Worm (Caenorhabditis elegans) whole organism, L4 larva: ENCODE results near the gene wrt-1.

ENCODE experiments used
- T20F7.1 ChIP-seq: fragments of 200-800 bp; sonication (Bioruptor generic); optimal IDR thresholded peaks from 2 replicates; lab custom pipeline; 2018; ENCODE audit warnings: mild to moderate bottlenecking, missing genetic modification characterization, missing compliant biosample characterization
- T26A8.4 ChIP-seq: fragments of 200-800 bp; sonication (Bioruptor generic); IDR thresholded peaks from 2 replicates; pipeline ENCODE4 v1.3.6; 2022; ENCODE audit warnings: missing genetic modification characterization, missing compliant biosample characterization
- Y105C5A.15 ChIP-seq: fragments of 200-800 bp; sonication (Bioruptor generic); IDR thresholded peaks from 2 replicates; pipeline ENCODE4 v1.3.6; 2022; ENCODE audit warnings: missing genetic modification characterization, missing compliant biosample characterization
- Y48G9A.11 ChIP-seq: fragments of 200-800 bp; sonication (Bioruptor generic); IDR thresholded peaks from 2 replicates; pipeline ENCODE4 v1.3.6; 2022; ENCODE audit warnings: missing genetic modification reagents, missing genetic modification characterization, missing compliant biosample characterization
- Y75B8A.6 ChIP-seq: fragments of 200-800 bp; sonication (Bioruptor generic); IDR thresholded peaks from 2 replicates; pipeline ENCODE4 v1.3.6; 2022; ENCODE audit warnings: missing genetic modification reagents, missing genetic modification characterization, missing compliant biosample characterization
- aha-1 ChIP-seq: fragments of 150-350 bp; peaks from one replicate; lab custom pipeline; 2014; ENCODE audit warnings: missing biosample characterization, missing genetic modification characterization
- aly-2 ChIP-seq: sonication (generic microtip); optimal IDR thresholded peaks from 2 replicates; lab custom pipeline; 2018; ENCODE audit warnings: missing biosample characterization, missing genetic modification characterization
- arid-1 ChIP-seq: fragments of 200-800 bp; sonication (Bioruptor generic); conservative IDR thresholded peaks from 2 replicates; pipeline ENCODE4 v1.3.6; 2022; ENCODE audit warnings: missing genetic modification reagents, missing genetic modification characterization, missing compliant biosample characterization
- ceh-20 ChIP-seq: fragments of 200-800 bp; sonication (Bioruptor generic); IDR thresholded peaks from 2 replicates; pipeline ENCODE4 v1.3.6; 2022; ENCODE audit warnings: missing genetic modification reagents, missing genetic modification characterization, missing compliant biosample characterization
- ces-1 ChIP-seq: fragments of 150-350 bp; sonication (generic microtip); optimal IDR thresholded peaks from 4 replicates; lab custom pipeline; 2014; ENCODE audit warnings: missing biosample characterization, missing genetic modification reagents, missing genetic modification characterization
- cey-2 ChIP-seq: sonication (generic microtip); optimal IDR thresholded peaks from 3 replicates; lab custom pipeline; 2017; ENCODE audit warnings: missing genetic modification characterization, mild to moderate bottlenecking, missing compliant biosample characterization, antibody characterized with exemption, borderline replicate concordance; ENCODE audit not compliant: insufficient read depth
- daf-16 ChIP-seq, 3 experiments: sonication (generic microtip); optimal IDR thresholded peaks; 2 replicates each; lab custom pipeline; 2016 to 2017; ENCODE audit warnings: missing genetic modification characterization in 3 of 3, missing genetic modification reagents in 3 of 3, mild to moderate bottlenecking in 2 of 3, missing compliant biosample characterization in 2 of 3, missing biosample characterization in 1 of 3, moderate library complexity in 1 of 3
- daf-8 ChIP-seq: fragments of 200-800 bp; sonication (Bioruptor generic); IDR thresholded peaks from 2 replicates; pipeline ENCODE4 v1.3.6; 2022; ENCODE audit warnings: missing genetic modification characterization, missing compliant biosample characterization
- dmd-6 ChIP-seq: fragments of 200-800 bp; sonication (Bioruptor generic); IDR thresholded peaks from 2 replicates; pipeline ENCODE4 v1.3.6; 2022; ENCODE audit warnings: missing genetic modification reagents, missing genetic modification characterization, missing compliant biosample characterization
- dpl-1 ChIP-seq: fragments of 150-350 bp; optimal IDR thresholded peaks from 2 replicates; lab custom pipeline; 2014; ENCODE audit warnings: missing biosample characterization, missing genetic modification reagents, missing genetic modification characterization
- duxl-1 ChIP-seq: sonication (generic microtip); optimal IDR thresholded peaks from 2 replicates; lab custom pipeline; 2016; ENCODE audit warnings: mild to moderate bottlenecking, missing genetic modification characterization, moderate library complexity, missing compliant biosample characterization; ENCODE audit not compliant: poor library complexity
- dve-1 ChIP-seq: sonication (generic microtip); optimal IDR thresholded peaks from 2 replicates; lab custom pipeline; 2017; ENCODE audit warnings: antibody characterized with exemption, mild to moderate bottlenecking, missing genetic modification characterization, missing compliant biosample characterization; ENCODE audit not compliant: insufficient read depth
- egl-43 ChIP-seq: fragments of 200-800 bp; sonication (Bioruptor generic); IDR thresholded peaks from 2 replicates; pipeline ENCODE4 v1.3.6; 2022; ENCODE audit warnings: missing genetic modification reagents, missing genetic modification characterization, missing compliant biosample characterization
- gei-8 ChIP-seq: fragments of 200-800 bp; sonication (Bioruptor generic); optimal IDR thresholded peaks from 2 replicates; lab custom pipeline; 2018; ENCODE audit warnings: mild to moderate bottlenecking, missing genetic modification characterization, missing compliant biosample characterization
- hlh-11 ChIP-seq: fragments of 200-800 bp; sonication (Bioruptor generic); optimal IDR thresholded peaks from 2 replicates; lab custom pipeline; 2018; ENCODE audit warnings: mild to moderate bottlenecking, missing genetic modification characterization, missing compliant biosample characterization
- hlh-30 ChIP-seq: sonication (generic microtip); optimal IDR thresholded peaks from 2 replicates; lab custom pipeline; 2017; ENCODE audit warnings: antibody characterized with exemption, mild to moderate bottlenecking, missing genetic modification characterization, missing compliant biosample characterization; ENCODE audit not compliant: insufficient read depth
- lin-1 ChIP-seq: fragments of 200-800 bp; sonication (Bioruptor generic); IDR thresholded peaks from 2 replicates; pipeline ENCODE4 v1.3.6; 2022; ENCODE audit warnings: missing genetic modification reagents, missing genetic modification characterization, missing compliant biosample characterization
- lin-15B ChIP-seq: fragments of 150-350 bp; sonication (generic microtip); optimal IDR thresholded peaks from 3 replicates; lab custom pipeline; 2014; ENCODE audit warnings: missing biosample characterization, missing genetic modification characterization
- lin-39 ChIP-seq: fragments of 150-350 bp; optimal IDR thresholded peaks from 2 replicates; lab custom pipeline; 2014; ENCODE audit warnings: missing biosample characterization, missing genetic modification reagents, missing genetic modification characterization
- mdl-1 ChIP-seq, 2 experiments: fragments of 150-350 bp in 1 of 2; sonication (generic microtip) in 1 of 2; optimal IDR thresholded peaks; 2 replicates each; lab custom pipeline; 2014 to 2017; ENCODE audit warnings: missing biosample characterization in 2 of 2, missing genetic modification characterization in 2 of 2
- mdt-29 ChIP-seq: fragments of 200-800 bp; sonication (Bioruptor generic); IDR thresholded peaks from 2 replicates; pipeline ENCODE4 v1.3.6; 2022; ENCODE audit warnings: missing genetic modification reagents, missing genetic modification characterization, missing compliant biosample characterization
- mep-1 ChIP-seq: fragments of 150-350 bp; sonication (generic microtip); optimal IDR thresholded peaks from 3 replicates; lab custom pipeline; 2014; ENCODE audit warnings: missing biosample characterization, missing genetic modification characterization
- mxl-2 ChIP-seq: fragments of 200-800 bp; sonication (Bioruptor generic); conservative IDR thresholded peaks from 2 replicates; pipeline ENCODE4 v1.3.6; 2022; ENCODE audit warnings: missing genetic modification reagents, missing genetic modification characterization, missing compliant biosample characterization
- mxl-3 ChIP-seq: fragments of 200-800 bp; sonication (Bioruptor generic); optimal IDR thresholded peaks from 2 replicates; lab custom pipeline; 2018; ENCODE audit warnings: mild to moderate bottlenecking, missing genetic modification characterization, missing compliant biosample characterization
- nhr-102 ChIP-seq: sonication (generic microtip); optimal IDR thresholded peaks from 2 replicates; lab custom pipeline; 2016; ENCODE audit warnings: mild to moderate bottlenecking, missing genetic modification characterization, moderate library complexity, missing compliant biosample characterization
- nhr-25 ChIP-seq: sonication (generic microtip); optimal IDR thresholded peaks from 2 replicates; lab custom pipeline; 2017; ENCODE audit warnings: missing genetic modification characterization, mild to moderate bottlenecking, missing compliant biosample characterization, antibody characterized with exemption, moderate library complexity, borderline replicate concordance; ENCODE audit not compliant: insufficient read depth
- nhr-28 ChIP-seq: fragments of 150-350 bp; optimal IDR thresholded peaks from 2 replicates; lab custom pipeline; 2014; ENCODE audit warnings: missing biosample characterization, missing genetic modification characterization
- nhr-41 ChIP-seq: fragments of 200-800 bp; sonication (Bioruptor generic); IDR thresholded peaks from 2 replicates; pipeline ENCODE4 v1.3.6; 2022; ENCODE audit warnings: missing genetic modification reagents, missing genetic modification characterization, missing compliant biosample characterization
- nhr-48 ChIP-seq: sonication (generic microtip); optimal IDR thresholded peaks from 2 replicates; lab custom pipeline; 2016; ENCODE audit warnings: mild to moderate bottlenecking, missing genetic modification characterization, missing compliant biosample characterization
- nhr-6 ChIP-seq: fragments of 150-350 bp; optimal IDR thresholded peaks from 2 replicates; lab custom pipeline; 2014; ENCODE audit warnings: missing biosample characterization, missing genetic modification characterization
- nhr-77 ChIP-seq: fragments of 150-350 bp; optimal IDR thresholded peaks from 2 replicates; lab custom pipeline; 2014; ENCODE audit warnings: missing biosample characterization, missing genetic modification characterization
- php-3 ChIP-seq: fragments of 200-800 bp; sonication (Bioruptor generic); IDR thresholded peaks from 2 replicates; pipeline ENCODE4 v1.3.6; 2022; ENCODE audit warnings: missing genetic modification reagents, missing genetic modification characterization, missing compliant biosample characterization
- pqm-1 ChIP-seq: sonication (generic microtip); optimal IDR thresholded peaks from 2 replicates; lab custom pipeline; 2017; ENCODE audit warnings: missing biosample characterization, missing genetic modification characterization
- saeg-2 ChIP-seq: fragments of 200-800 bp; sonication (Bioruptor generic); IDR thresholded peaks from 2 replicates; pipeline ENCODE4 v1.3.6; 2022; ENCODE audit warnings: missing genetic modification reagents, missing genetic modification characterization, missing compliant biosample characterization
- snpc-1.2 ChIP-seq: fragments of 200-800 bp; sonication (Bioruptor generic); IDR thresholded peaks from 2 replicates; pipeline ENCODE4 v1.3.6; 2022; ENCODE audit warnings: missing genetic modification reagents, missing genetic modification characterization, missing compliant biosample characterization
- spr-1 ChIP-seq: sonication (generic microtip); optimal IDR thresholded peaks from 2 replicates; lab custom pipeline; 2016; ENCODE audit warnings: mild to moderate bottlenecking, missing genetic modification characterization, missing compliant biosample characterization
- tra-1 ChIP-seq: fragments of 200-800 bp; sonication (Bioruptor generic); IDR thresholded peaks from 2 replicates; pipeline ENCODE4 v1.3.6; 2022; ENCODE audit warnings: missing genetic modification reagents, missing genetic modification characterization, missing compliant biosample characterization
- unc-39 ChIP-seq: sonication (generic microtip); optimal IDR thresholded peaks from 2 replicates; lab custom pipeline; 2017; ENCODE audit warnings: missing biosample characterization, missing genetic modification characterization
- unc-62 ChIP-seq, 3 experiments: fragments of 150-350 bp in 1 of 3; sonication (generic microtip); optimal IDR thresholded peaks in 2 of 3; peaks in 1 of 3; 1 replicate in 1 of 3; 2 replicates in 2 of 3; lab custom pipeline; 2014 to 2017; ENCODE audit warnings: missing biosample characterization in 3 of 3, missing genetic modification characterization in 3 of 3, missing genetic modification reagents in 3 of 3, missing genotype in 1 of 3
- zfp-3 ChIP-seq: fragments of 200-800 bp; sonication (Bioruptor generic); conservative IDR thresholded peaks from 2 replicates; pipeline ENCODE4 v1.3.6; 2022; ENCODE audit warnings: missing genetic modification reagents, missing genetic modification characterization, missing compliant biosample characterization
- zip-11 ChIP-seq: fragments of 200-800 bp; sonication (Bioruptor generic); IDR thresholded peaks from 2 replicates; pipeline ENCODE4 v1.3.6; 2022; ENCODE audit warnings: missing genetic modification characterization, missing compliant biosample characterization
- zip-2 ChIP-seq: fragments of 150-350 bp; optimal IDR thresholded peaks from 2 replicates; lab custom pipeline; 2014; ENCODE audit warnings: missing biosample characterization, missing genetic modification characterization
- ztf-11 ChIP-seq: fragments of 150-350 bp; optimal IDR thresholded peaks from 2 replicates; lab custom pipeline; 2014; ENCODE audit warnings: missing biosample characterization, missing genetic modification characterization

wrt-1 gene

DNA sequence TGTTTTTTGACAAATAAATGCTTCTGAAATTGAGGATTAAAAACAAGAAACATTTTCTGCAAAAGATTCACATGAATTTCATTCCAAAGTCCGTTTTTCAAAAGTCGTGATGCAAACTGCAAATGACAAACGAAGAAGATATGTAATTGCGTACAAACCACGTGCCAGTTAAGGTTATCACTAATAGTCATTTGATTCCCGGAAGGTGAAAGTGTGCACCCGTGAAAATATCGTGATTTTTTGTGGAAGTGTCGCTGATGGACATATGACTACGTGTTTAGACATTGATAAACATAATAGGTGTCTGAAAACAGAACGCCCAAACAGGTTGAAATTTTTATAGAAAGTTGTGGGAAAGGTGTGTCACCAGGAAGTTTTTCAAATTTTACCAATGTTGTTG, 2.6 kb upstream of the wrt-1 start:
- TF ChIP-seq egl-43 (GFP tag; lab: Robert Waterston, UW) (no peak), cey-2 (tag; lab: Kevin White, UChicago) (peak; percentile 81), mxl-2 (peak; percentile 97), T20F7.1 (GFP tag; lab: Kevin White, UChicago) (peak; percentile 78), dpl-1 (GFP tag; lab: Kevin White, UChicago) (peak; percentile 33), aha-1 (tag; lab: Kevin White, UChicago) (peak; percentile 98), Y75B8A.6 (GFP tag; lab: Robert Waterston, UW) (no peak), hlh-11 (tag; lab: Kevin White, UChicago) (peak; percentile 96), mdt-29 (peak; percentile 86), lin-15B (tag; lab: Kevin White, UChicago) (no peak), nhr-41 (GFP tag; lab: Robert Waterston, UW) (peak; percentile 76; the same call in 1 of the 2 replicates), nhr-48 (tag; lab: Kevin White, UChicago) (peak; percentile 94), mdl-1 (tag; optimal IDR thresholded peaks at IDR 0.05; lab: Kevin White, UChicago) (peak in 1 of 2 experiments; percentile 79), zip-2 (tag; lab: Kevin White, UChicago) (no peak), lin-39 (tag; lab: Kevin White, UChicago) (no peak), gei-8 (GFP tag; lab: Kevin White, UChicago) (no peak), ces-1 (GFP tag; lab: Kevin White, UChicago) (no peak), unc-62 (GFP tag; optimal IDR thresholded peaks at IDR 0.05 in 1 of 2; lab: Kevin White, UChicago) (peak in 1 of 2 experiments; percentile 4), unc-62 (tag; optimal IDR thresholded peaks at IDR 0.05; lab: Kevin White, UChicago) (no peak), hlh-30 (peak; percentile 97), dmd-6 (peak; percentile 99), zip-11 (GFP tag; lab: Robert Waterston, UW) (no peak), ceh-20 (GFP tag; lab: Robert Waterston, UW) (peak; percentile 61), lin-1 (GFP tag; lab: Robert Waterston, UW) (peak; percentile 89), dve-1 (peak; percentile 93), T26A8.4 (GFP tag; lab: Robert Waterston, UW) (no peak), snpc-1.2 (no peak), saeg-2 (GFP tag; lab: Robert Waterston, UW) (0 out of 2 replicates have a peak, but pooled peaks have one; percentile 57), daf-16 (GFP tag; optimal IDR thresholded peaks at IDR 0.05; lab: Kevin White, UChicago) (peak in 1 of 2 experiments; percentile 47), daf-16 (tag; optimal IDR thresholded peaks at IDR 0.05; lab: Kevin White, UChicago) (peak; percentile 86), zfp-3 (GFP tag; lab: Robert Waterston, UW) (peak; percentile 64; the same call in 1 of the 2 replicates), unc-39 (tag; lab: Kevin White, UChicago) (no peak), mxl-3 (GFP tag; lab: Kevin White, UChicago) (peak; percentile 78), nhr-77 (tag; lab: Kevin White, UChicago) (peak; percentile 52), php-3 (peak; percentile 90), tra-1 (GFP tag; lab: Robert Waterston, UW) (peak; percentile 91), nhr-6 (tag; lab: Kevin White, UChicago) (peak; percentile 53), daf-8 (no peak), nhr-28 (tag; lab: Kevin White, UChicago) (peak; percentile 74)

DNA sequence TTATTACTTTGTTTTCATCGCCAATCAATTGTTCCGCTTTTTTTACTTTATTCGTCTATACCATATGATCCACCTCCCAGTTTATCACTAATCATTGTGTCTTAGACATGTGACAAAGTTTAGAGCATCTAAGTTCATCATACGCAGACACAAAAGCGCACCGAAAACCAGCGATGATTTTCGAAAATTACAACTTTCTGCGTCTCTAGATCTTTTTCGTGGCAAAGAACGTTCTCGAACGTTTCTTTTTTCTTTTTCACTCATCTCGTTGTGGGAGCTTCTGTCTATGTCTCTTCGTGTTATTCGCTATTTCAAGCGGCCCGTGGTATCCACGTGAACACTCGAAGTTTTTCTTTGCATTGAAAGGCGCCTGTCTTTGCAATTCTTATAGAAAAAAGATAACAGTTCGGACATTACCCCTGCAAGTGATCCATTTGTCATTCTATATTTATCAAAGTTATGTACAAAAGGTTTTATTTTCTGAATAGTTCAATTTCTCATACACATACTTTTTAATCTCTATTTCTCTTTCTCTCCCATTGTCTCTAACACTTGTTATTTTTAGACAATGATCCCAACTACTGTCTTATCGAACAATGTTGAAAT, 1.6 kb upstream of the wrt-1 start, which contains the start of gene ZK1290.5:
Gene ZK1290.5, plus strand, starts transcription at position 566 of the 606 bp plus-strand sequence.
- TF ChIP-seq aly-2 (tag; lab: Kevin White, UChicago) (no peak), nhr-77 (tag; lab: Kevin White, UChicago) (peak; percentile 72), ceh-20 (GFP tag; lab: Robert Waterston, UW) (peak; percentile 90), arid-1 (GFP tag; lab: Robert Waterston, UW) (no peak), Y48G9A.11 (GFP tag; lab: Robert Waterston, UW) (no peak), Y75B8A.6 (GFP tag; lab: Robert Waterston, UW) (0 out of 2 replicates have a peak, but pooled peaks have one; percentile 31), nhr-25 (tag; lab: Kevin White, UChicago) (peak; percentile 49), unc-62 (GFP tag; optimal IDR thresholded peaks at IDR 0.05 in 1 of 2; lab: Kevin White, UChicago) (peak in 1 of 2 experiments; percentile 91), unc-62 (tag; optimal IDR thresholded peaks at IDR 0.05; lab: Kevin White, UChicago) (no peak), pqm-1 (tag; lab: Kevin White, UChicago) (peak; percentile 3), spr-1 (peak; percentile 75), ztf-11 (tag; lab: Kevin White, UChicago) (no peak), nhr-102 (tag; lab: Kevin White, UChicago) (peak; percentile 90), mep-1 (tag; lab: Kevin White, UChicago) (peak; percentile 87), duxl-1 (tag; lab: Kevin White, UChicago) (peak; percentile 15), Y105C5A.15 (GFP tag; lab: Robert Waterston, UW) (no peak)
